Worm (Caenorhabditis elegans): ENCODE data around the gene K02E7.1.

ce11 chrII:1046937-1047336 lies 36.0 kb upstream of the K02E7.1 start:
- TF ChIP-seq nhr-90 (tag; optimal IDR thresholded peaks at IDR 0.05) (no peak), lag-1 (GFP tag; IDR thresholded peaks at IDR 0.05) (no peak), egl-18 (GFP tag; IDR thresholded peaks at IDR 0.05) (no peak), Y95B8A.8 (GFP tag; IDR thresholded peaks at IDR 0.05) (no peak), cebp-1 (GFP tag; IDR thresholded peaks at IDR 0.05) (no peak), cebp-1 (tag; optimal IDR thresholded peaks at IDR 0.05) (no peak), dpl-1 (GFP tag; optimal IDR thresholded peaks at IDR 0.05) (no peak), nfya-2 (GFP tag; IDR thresholded peaks at IDR 0.05) (no peak), let-607 (tag; optimal IDR thresholded peaks at IDR 0.05) (no peak)
